Fruit fly (Drosophila melanogaster): ENCODE results near the gene CG44329.

CG44329 gene

dm6 chrX:5783260-5784040 is 29.3 kb downstream of the CG44329 start:
- TF ChIP-seq woc (GFP tag; optimal IDR thresholded peaks at IDR 0.05) (peak; percentile 74), HLH106 (tag; optimal IDR thresholded peaks at IDR 0.05) (peak; percentile 67), CG32264 (GFP tag; optimal IDR thresholded peaks at IDR 0.05) (peak; percentile 47), brk (GFP tag; optimal IDR thresholded peaks at IDR 0.05) (no peak), pan (optimal IDR thresholded peaks at IDR 0.05) (no peak), h (GFP tag; optimal IDR thresholded peaks at IDR 0.05) (peak; percentile 77), ey (GFP tag; optimal IDR thresholded peaks at IDR 0.05) (peak; percentile 50), dmrt93B (GFP tag; optimal IDR thresholded peaks at IDR 0.05) (peak; percentile 50), br (GFP tag; optimal IDR thresholded peaks at IDR 0.05) (peak; percentile 71), N (GFP tag; optimal IDR thresholded peaks at IDR 0.05) (no peak), psq (GFP tag; optimal IDR thresholded peaks at IDR 0.05) (peak; percentile 63), fru (GFP tag; optimal IDR thresholded peaks at IDR 0.05) (peak; percentile 73), foxo (GFP tag; optimal IDR thresholded peaks at IDR 0.05) (peak in 1 of 2 experiments; percentile 70), Mio (GFP tag; optimal IDR thresholded peaks at IDR 0.05) (no peak), OdsH (GFP tag; optimal IDR thresholded peaks at IDR 0.05) (peak; percentile 70), Dif (GFP tag; optimal IDR thresholded peaks at IDR 0.05; ENCODE audit: partially characterized antibody) (no peak), sv (GFP tag; optimal IDR thresholded peaks at IDR 0.05) (no peak), Sp1 (GFP tag; optimal IDR thresholded peaks at IDR 0.05) (peak; percentile 65), Hnf4 (GFP tag; optimal IDR thresholded peaks at IDR 0.05) (no peak), rgr (GFP tag; optimal IDR thresholded peaks at IDR 0.05) (peak; percentile 68), sage (GFP tag; optimal IDR thresholded peaks at IDR 0.05) (peak; percentile 65)

- no peak for TF ChIP-seq h (GFP tag; optimal IDR thresholded peaks at IDR 0.05)
- no peak for TF ChIP-seq Rel (GFP tag; optimal IDR thresholded peaks at IDR 0.05)
- TF ChIP-seq Rel (tag; optimal IDR thresholded peaks at IDR 0.05): no peak
- TF ChIP-seq HLH106 (tag; optimal IDR thresholded peaks at IDR 0.05): no peak
- no peak for TF ChIP-seq Myc (optimal IDR thresholded peaks at IDR 0.05)
- no peak for TF ChIP-seq foxo (GFP tag; optimal IDR thresholded peaks at IDR 0.05)
- TF ChIP-seq CrebA (GFP tag; optimal IDR thresholded peaks at IDR 0.05; ENCODE audit: borderline replicate concordance): no peak
- TF ChIP-seq pan (optimal IDR thresholded peaks at IDR 0.05): no peak
- no peak for TF ChIP-seq dsf (GFP tag; optimal IDR thresholded peaks at IDR 0.05; ENCODE audit: borderline replicate concordance)
- TF ChIP-seq dmrt93B (GFP tag; optimal IDR thresholded peaks at IDR 0.05): no peak
- TF ChIP-seq CG9705 (GFP tag; optimal IDR thresholded peaks at IDR 0.05): no peak
- no peak for TF ChIP-seq CG32264 (GFP tag; optimal IDR thresholded peaks at IDR 0.05)
- no peak for TF ChIP-seq sv (GFP tag; optimal IDR thresholded peaks at IDR 0.05)
- TF ChIP-seq N (GFP tag; optimal IDR thresholded peaks at IDR 0.05): no peak
- no peak for TF ChIP-seq ey (GFP tag; optimal IDR thresholded peaks at IDR 0.05)
- TF ChIP-seq usp (GFP tag; optimal IDR thresholded peaks at IDR 0.05): no peak
- no peak for TF ChIP-seq brk (GFP tag; optimal IDR thresholded peaks at IDR 0.05)
- no peak for TF ChIP-seq OdsH (GFP tag; optimal IDR thresholded peaks at IDR 0.05)
- TF ChIP-seq Dif (GFP tag; optimal IDR thresholded peaks at IDR 0.05; ENCODE audit: partially characterized antibody): no peak
- TF ChIP-seq Mio (GFP tag; optimal IDR thresholded peaks at IDR 0.05): no peak
Observed at dm6 chrX:5781520-5781919, 31.3 kb downstream of the CG44329 start, which contains the start of gene CG3108. CG3108 (minus strand) TSS chrX:5781620.

- no peak for TF ChIP-seq N (GFP tag; optimal IDR thresholded peaks at IDR 0.05)
- no peak for TF ChIP-seq dl (GFP tag; optimal IDR thresholded peaks at IDR 0.05; ENCODE audit: insufficient read depth in 1 of 2, partially characterized antibody in 2 of 2)
- TF ChIP-seq h (GFP tag; optimal IDR thresholded peaks at IDR 0.05): no peak
- TF ChIP-seq lola (GFP tag; optimal IDR thresholded peaks at IDR 0.05): no peak
- TF ChIP-seq ey (GFP tag; optimal IDR thresholded peaks at IDR 0.05): no peak
- TF ChIP-seq CG9705 (GFP tag; optimal IDR thresholded peaks at IDR 0.05): no peak
- TF ChIP-seq GATAd (GFP tag; optimal IDR thresholded peaks at IDR 0.05): no peak
- TF ChIP-seq HLH106 (tag; optimal IDR thresholded peaks at IDR 0.05): no peak
Observed at dm6 chrX:5776547-5776946, 36.2 kb downstream of the CG44329 start, which contains the start of gene CG42264. CG42264 (minus strand) TSS chrX:5776647.

dm6 chrX:5772409-5772808 is 40.4 kb downstream of the CG44329 start:
- TF ChIP-seq usp (GFP tag; optimal IDR thresholded peaks at IDR 0.05) (no peak), Mio (GFP tag; optimal IDR thresholded peaks at IDR 0.05) (no peak), Vsx2 (GFP tag; optimal IDR thresholded peaks at IDR 0.05; ENCODE audit: partially characterized antibody) (no peak), HLH106 (tag; optimal IDR thresholded peaks at IDR 0.05) (no peak), Myc (optimal IDR thresholded peaks at IDR 0.05) (no peak), CG32264 (GFP tag; optimal IDR thresholded peaks at IDR 0.05) (no peak), rgr (GFP tag; optimal IDR thresholded peaks at IDR 0.05) (no peak), lola (GFP tag; optimal IDR thresholded peaks at IDR 0.05) (no peak), dl (GFP tag; optimal IDR thresholded peaks at IDR 0.05; ENCODE audit: insufficient read depth in 1 of 2, partially characterized antibody in 2 of 2) (no peak), sage (GFP tag; optimal IDR thresholded peaks at IDR 0.05) (no peak), Dfd (GFP tag; optimal IDR thresholded peaks at IDR 0.05) (no peak), Sp1 (GFP tag; optimal IDR thresholded peaks at IDR 0.05) (no peak), woc (GFP tag; optimal IDR thresholded peaks at IDR 0.05) (no peak), br (GFP tag; optimal IDR thresholded peaks at IDR 0.05) (no peak), OdsH (GFP tag; optimal IDR thresholded peaks at IDR 0.05) (no peak), CG9705 (GFP tag; optimal IDR thresholded peaks at IDR 0.05) (no peak)

Data from whole organism, wandering third instar larva.